Worm (Caenorhabditis elegans) whole organism, L4 larva: ENCODE data around the gene dre-1.
A peak's percentile ranks its signal among the peaks of the same experiment; 100 is the strongest.

Experiments
- F10B5.3 ChIP-seq: sonication (generic microtip); optimal IDR thresholded peaks from 2 replicates; lab custom pipeline; 2016; ENCODE audit warnings: mild to moderate bottlenecking, missing genetic modification characterization, missing compliant biosample characterization
- F26F4.8 ChIP-seq: fragments of 200-800 bp; sonication (Bioruptor generic); conservative IDR thresholded peaks from 2 replicates; pipeline ENCODE4 v1.3.6; 2022; ENCODE audit warnings: missing genetic modification characterization, missing compliant biosample characterization
- F37D6.2 ChIP-seq: sonication (generic microtip); optimal IDR thresholded peaks from 2 replicates; lab custom pipeline; 2016; ENCODE audit warnings: mild to moderate bottlenecking, missing genetic modification characterization, missing compliant biosample characterization
- F49E8.2 ChIP-seq: sonication (generic microtip); optimal IDR thresholded peaks from 2 replicates; lab custom pipeline; 2016; ENCODE audit warnings: missing compliant biosample characterization, mild to moderate bottlenecking, missing genetic modification characterization, borderline replicate concordance
- T26A8.4 ChIP-seq: fragments of 200-800 bp; sonication (Bioruptor generic); IDR thresholded peaks from 2 replicates; pipeline ENCODE4 v1.3.6; 2022; ENCODE audit warnings: missing genetic modification characterization, missing compliant biosample characterization
- Y48G9A.11 ChIP-seq: fragments of 200-800 bp; sonication (Bioruptor generic); IDR thresholded peaks from 2 replicates; pipeline ENCODE4 v1.3.6; 2022; ENCODE audit warnings: missing genetic modification reagents, missing genetic modification characterization, missing compliant biosample characterization
- aly-2 ChIP-seq: sonication (generic microtip); optimal IDR thresholded peaks from 2 replicates; lab custom pipeline; 2018; ENCODE audit warnings: missing biosample characterization, missing genetic modification characterization
- attf-4 ChIP-seq: sonication (generic microtip); optimal IDR thresholded peaks from 3 replicates; lab custom pipeline; 2017; ENCODE audit warnings: missing biosample characterization, missing genetic modification characterization
- ceh-20 ChIP-seq: fragments of 200-800 bp; sonication (Bioruptor generic); IDR thresholded peaks from 2 replicates; pipeline ENCODE4 v1.3.6; 2022; ENCODE audit warnings: missing genetic modification reagents, missing genetic modification characterization, missing compliant biosample characterization
- ceh-62 ChIP-seq: sonication (generic microtip); optimal IDR thresholded peaks from 2 replicates; lab custom pipeline; 2017; ENCODE audit warnings: missing biosample characterization, missing genetic modification characterization
- cey-2 ChIP-seq: sonication (generic microtip); optimal IDR thresholded peaks from 3 replicates; lab custom pipeline; 2017; ENCODE audit warnings: missing genetic modification characterization, mild to moderate bottlenecking, missing compliant biosample characterization, antibody characterized with exemption, borderline replicate concordance; ENCODE audit not compliant: insufficient read depth
- ctbp-1 ChIP-seq: fragments of 200-800 bp; sonication (Bioruptor generic); IDR thresholded peaks from 2 replicates; pipeline ENCODE4 v1.3.6; 2022; ENCODE audit warnings: missing genetic modification reagents, missing genetic modification characterization, missing compliant biosample characterization
- daf-19 ChIP-seq: fragments of 200-800 bp; sonication (Bioruptor generic); conservative IDR thresholded peaks from 2 replicates; pipeline ENCODE4 v1.3.6; 2022; ENCODE audit warnings: missing genetic modification characterization, missing compliant biosample characterization
- dmd-6 ChIP-seq: fragments of 200-800 bp; sonication (Bioruptor generic); IDR thresholded peaks from 2 replicates; pipeline ENCODE4 v1.3.6; 2022; ENCODE audit warnings: missing genetic modification reagents, missing genetic modification characterization, missing compliant biosample characterization
- dpl-1 ChIP-seq: fragments of 150-350 bp; optimal IDR thresholded peaks from 2 replicates; lab custom pipeline; 2014; ENCODE audit warnings: missing biosample characterization, missing genetic modification reagents, missing genetic modification characterization
- duxl-1 ChIP-seq: sonication (generic microtip); optimal IDR thresholded peaks from 2 replicates; lab custom pipeline; 2016; ENCODE audit warnings: mild to moderate bottlenecking, missing genetic modification characterization, moderate library complexity, missing compliant biosample characterization; ENCODE audit not compliant: poor library complexity
- dve-1 ChIP-seq: sonication (generic microtip); optimal IDR thresholded peaks from 2 replicates; lab custom pipeline; 2017; ENCODE audit warnings: antibody characterized with exemption, mild to moderate bottlenecking, missing genetic modification characterization, missing compliant biosample characterization; ENCODE audit not compliant: insufficient read depth
- egl-27 ChIP-seq: sonication (generic microtip); optimal IDR thresholded peaks from 3 replicates; lab custom pipeline; 2017; ENCODE audit warnings: missing biosample characterization, missing genetic modification reagents, missing genetic modification characterization
- egl-43 ChIP-seq: fragments of 200-800 bp; sonication (Bioruptor generic); IDR thresholded peaks from 2 replicates; pipeline ENCODE4 v1.3.6; 2022; ENCODE audit warnings: missing genetic modification reagents, missing genetic modification characterization, missing compliant biosample characterization
- fkh-10 ChIP-seq: fragments of 150-350 bp; optimal IDR thresholded peaks from 2 replicates; lab custom pipeline; 2014; ENCODE audit warnings: missing biosample characterization, missing genetic modification reagents, missing genetic modification characterization
- hif-1 ChIP-seq, 2 experiments: sonication (generic microtip); optimal IDR thresholded peaks; 2 replicates each; lab custom pipeline; 2016 to 2017; ENCODE audit warnings: missing compliant biosample characterization in 2 of 2, missing genetic modification characterization in 2 of 2, missing genetic modification reagents in 2 of 2, missing genotype in 2 of 2, mild to moderate bottlenecking in 1 of 2
- hlh-30 ChIP-seq: sonication (generic microtip); optimal IDR thresholded peaks from 2 replicates; lab custom pipeline; 2017; ENCODE audit warnings: antibody characterized with exemption, mild to moderate bottlenecking, missing genetic modification characterization, missing compliant biosample characterization; ENCODE audit not compliant: insufficient read depth
- hmg-1.1 ChIP-seq: fragments of 200-800 bp; sonication (Bioruptor generic); IDR thresholded peaks from 2 replicates; pipeline ENCODE4 v1.3.6; 2022; ENCODE audit warnings: missing genetic modification reagents, missing genetic modification characterization, missing compliant biosample characterization
- jun-1 ChIP-seq: fragments of 150-350 bp; optimal IDR thresholded peaks from 2 replicates; lab custom pipeline; 2014; ENCODE audit warnings: missing biosample characterization, missing genetic modification reagents, missing genetic modification characterization
- lin-1 ChIP-seq: fragments of 200-800 bp; sonication (Bioruptor generic); IDR thresholded peaks from 2 replicates; pipeline ENCODE4 v1.3.6; 2022; ENCODE audit warnings: missing genetic modification reagents, missing genetic modification characterization, missing compliant biosample characterization
- lin-38 ChIP-seq: fragments of 200-800 bp; sonication (Bioruptor generic); IDR thresholded peaks from 2 replicates; pipeline ENCODE4 v1.3.6; 2022; ENCODE audit warnings: missing genetic modification reagents, missing genetic modification characterization, missing compliant biosample characterization
- lir-3 ChIP-seq: sonication (generic microtip); optimal IDR thresholded peaks from 2 replicates; lab custom pipeline; 2016; ENCODE audit warnings: mild to moderate bottlenecking, missing genetic modification characterization, missing compliant biosample characterization
- lsy-2 ChIP-seq, 2 experiments: fragments of 150-350 bp in 1 of 2; sonication (generic microtip) in 1 of 2; optimal IDR thresholded peaks; 2 replicates each; lab custom pipeline; 2014 to 2017; ENCODE audit warnings: missing biosample characterization in 2 of 2, missing genetic modification characterization in 2 of 2
- madf-5 ChIP-seq, 2 experiments: fragments of 200-800 bp; sonication (Bioruptor generic); IDR thresholded peaks; 2 replicates each; pipeline ENCODE4 v1.3.6; 2022; ENCODE audit warnings: missing compliant biosample characterization in 2 of 2, missing genetic modification characterization in 2 of 2
- madf-9 ChIP-seq: fragments of 200-800 bp; sonication (Bioruptor generic); conservative IDR thresholded peaks from 2 replicates; pipeline ENCODE4 v1.3.6; 2022; ENCODE audit warnings: missing genetic modification reagents, missing genetic modification characterization, missing compliant biosample characterization
- mdl-1 ChIP-seq, 2 experiments: fragments of 150-350 bp in 1 of 2; sonication (generic microtip) in 1 of 2; optimal IDR thresholded peaks; 2 replicates each; lab custom pipeline; 2014 to 2017; ENCODE audit warnings: missing biosample characterization in 2 of 2, missing genetic modification characterization in 2 of 2
- mep-1 ChIP-seq: fragments of 150-350 bp; sonication (generic microtip); optimal IDR thresholded peaks from 3 replicates; lab custom pipeline; 2014; ENCODE audit warnings: missing biosample characterization, missing genetic modification characterization
- mxl-2 ChIP-seq: fragments of 200-800 bp; sonication (Bioruptor generic); conservative IDR thresholded peaks from 2 replicates; pipeline ENCODE4 v1.3.6; 2022; ENCODE audit warnings: missing genetic modification reagents, missing genetic modification characterization, missing compliant biosample characterization
- mxl-3 ChIP-seq: fragments of 200-800 bp; sonication (Bioruptor generic); optimal IDR thresholded peaks from 2 replicates; lab custom pipeline; 2018; ENCODE audit warnings: mild to moderate bottlenecking, missing genetic modification characterization, missing compliant biosample characterization
- nhr-11 ChIP-seq: fragments of 150-350 bp; optimal IDR thresholded peaks from 2 replicates; lab custom pipeline; 2014; ENCODE audit warnings: missing biosample characterization, missing genetic modification characterization
- nhr-28 ChIP-seq: fragments of 150-350 bp; optimal IDR thresholded peaks from 2 replicates; lab custom pipeline; 2014; ENCODE audit warnings: missing biosample characterization, missing genetic modification characterization
- nhr-42 ChIP-seq: fragments of 200-800 bp; sonication (Bioruptor generic); IDR thresholded peaks from 2 replicates; pipeline ENCODE4 v1.3.6; 2022; ENCODE audit warnings: missing genetic modification characterization, missing compliant biosample characterization
- nhr-48 ChIP-seq: sonication (generic microtip); optimal IDR thresholded peaks from 2 replicates; lab custom pipeline; 2016; ENCODE audit warnings: mild to moderate bottlenecking, missing genetic modification characterization, missing compliant biosample characterization
- nhr-76 ChIP-seq: fragments of 150-350 bp; optimal IDR thresholded peaks from 2 replicates; lab custom pipeline; 2014; ENCODE audit warnings: missing biosample characterization, missing genetic modification characterization
- nhr-77 ChIP-seq: fragments of 150-350 bp; optimal IDR thresholded peaks from 2 replicates; lab custom pipeline; 2014; ENCODE audit warnings: missing biosample characterization, missing genetic modification characterization
- php-3 ChIP-seq: fragments of 200-800 bp; sonication (Bioruptor generic); IDR thresholded peaks from 2 replicates; pipeline ENCODE4 v1.3.6; 2022; ENCODE audit warnings: missing genetic modification reagents, missing genetic modification characterization, missing compliant biosample characterization
- rbr-2 ChIP-seq: sonication (generic microtip); optimal IDR thresholded peaks from 2 replicates; lab custom pipeline; 2016; ENCODE audit warnings: missing genotype, missing genetic modification characterization, missing compliant biosample characterization
- set-16 ChIP-seq: fragments of 200-800 bp; sonication (Bioruptor generic); IDR thresholded peaks from 2 replicates; pipeline ENCODE4 v1.3.6; 2022; ENCODE audit warnings: missing genetic modification reagents, missing genetic modification characterization, missing compliant biosample characterization
- skn-1 ChIP-seq: fragments of 150-350 bp; optimal IDR thresholded peaks from 2 replicates; lab custom pipeline; 2014; ENCODE audit warnings: missing biosample characterization, missing genetic modification characterization
- snpc-4 ChIP-seq: fragments of 150-350 bp; optimal IDR thresholded peaks from 2 replicates; lab custom pipeline; 2014; ENCODE audit warnings: missing biosample characterization, missing genetic modification characterization
- spr-1 ChIP-seq: sonication (generic microtip); optimal IDR thresholded peaks from 2 replicates; lab custom pipeline; 2016; ENCODE audit warnings: mild to moderate bottlenecking, missing genetic modification characterization, missing compliant biosample characterization
- tag-97 ChIP-seq: fragments of 200-800 bp; sonication (Bioruptor generic); IDR thresholded peaks from 2 replicates; pipeline ENCODE4 v1.3.6; 2022; ENCODE audit warnings: missing genetic modification characterization, missing compliant biosample characterization
- unc-62 ChIP-seq, 3 experiments: fragments of 150-350 bp in 1 of 3; sonication (generic microtip); optimal IDR thresholded peaks in 2 of 3; peaks in 1 of 3; 1 replicate in 1 of 3; 2 replicates in 2 of 3; lab custom pipeline; 2014 to 2017; ENCODE audit warnings: missing biosample characterization in 3 of 3, missing genetic modification characterization in 3 of 3, missing genetic modification reagents in 3 of 3, missing genotype in 1 of 3
- zag-1 ChIP-seq: fragments of 150-350 bp; optimal IDR thresholded peaks from 2 replicates; lab custom pipeline; 2014; ENCODE audit warnings: missing biosample characterization, missing genetic modification characterization
- zip-11 ChIP-seq: fragments of 200-800 bp; sonication (Bioruptor generic); IDR thresholded peaks from 2 replicates; pipeline ENCODE4 v1.3.6; 2022; ENCODE audit warnings: missing genetic modification characterization, missing compliant biosample characterization

The dre-1 gene

DNA sequence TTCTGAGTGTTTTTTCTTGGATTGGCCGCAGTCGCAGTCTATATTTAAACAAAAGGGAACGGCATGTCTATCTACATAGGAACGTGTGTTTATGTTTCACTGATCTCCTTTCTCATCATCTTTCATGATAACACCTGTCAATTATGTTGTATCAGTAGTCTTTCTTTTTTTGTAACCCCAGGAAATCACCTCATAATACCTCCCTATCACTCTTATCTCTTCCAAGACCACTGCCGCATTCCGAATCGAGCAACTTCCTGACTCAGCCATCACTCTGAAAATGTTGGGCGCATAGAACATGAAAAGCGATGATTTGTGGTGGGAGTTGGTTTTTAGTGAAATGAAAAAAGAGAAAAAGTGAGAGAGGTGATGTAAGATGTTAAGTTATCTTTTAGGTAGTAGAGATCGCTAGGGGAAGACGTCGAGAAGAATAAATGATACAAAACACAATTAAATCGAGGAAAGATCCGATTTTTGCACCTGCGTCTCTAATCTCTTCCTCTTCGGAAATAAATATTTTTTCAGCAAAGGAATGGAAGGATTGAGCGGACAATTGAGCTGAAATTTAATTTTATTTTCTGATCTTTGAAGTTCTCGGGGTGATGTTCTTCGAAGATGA lies 23.3 kb downstream of the dre-1 start (continued):
- TF ChIP-seq mdl-1 (tag; optimal IDR thresholded peaks at IDR 0.05; lab: Kevin White, UChicago) (no peak), nhr-77 (tag; lab: Kevin White, UChicago) (no peak), lin-38 (GFP tag; lab: Robert Waterston, UW) (no peak), mxl-3 (GFP tag; lab: Kevin White, UChicago) (peak; percentile 50), F10B5.3 (tag; lab: Kevin White, UChicago) (no peak), hmg-1.1 (no peak), lsy-2 (tag; optimal IDR thresholded peaks at IDR 0.05; lab: Kevin White, UChicago) (no peak), rbr-2 (tag; lab: Kevin White, UChicago) (no peak), lin-1 (GFP tag; lab: Robert Waterston, UW) (peak; percentile 56; the same call in 1 of the 2 replicates), snpc-4 (tag; lab: Kevin White, UChicago) (no peak), dmd-6 (GFP tag; lab: Robert Waterston, UW) (peak; percentile 97), unc-62 (GFP tag; optimal IDR thresholded peaks at IDR 0.05 in 1 of 2; lab: Kevin White, UChicago) (peak in 1 of 2 experiments; percentile 87), unc-62 (tag; optimal IDR thresholded peaks at IDR 0.05; lab: Kevin White, UChicago) (no peak), ceh-62 (no peak), dpl-1 (GFP tag; lab: Kevin White, UChicago) (no peak), daf-19 (GFP tag; lab: Robert Waterston, UW) (no peak), F49E8.2 (tag; lab: Kevin White, UChicago) (no peak), madf-9 (GFP tag; lab: Robert Waterston, UW) (no peak), duxl-1 (tag; lab: Kevin White, UChicago) (no peak), mxl-2 (GFP tag; lab: Robert Waterston, UW) (no peak), nhr-11 (tag; lab: Kevin White, UChicago) (no peak), aly-2 (no peak), zip-11 (GFP tag; lab: Robert Waterston, UW) (no peak), F26F4.8 (GFP tag; lab: Robert Waterston, UW) (no peak), cey-2 (tag; lab: Kevin White, UChicago) (no peak), ceh-20 (GFP tag; lab: Robert Waterston, UW) (0 out of 2 replicates have a peak, but pooled peaks have one; percentile 15), lir-3 (no peak), set-16 (GFP tag; lab: Robert Waterston, UW) (no peak), egl-27 (no peak), Y48G9A.11 (GFP tag; lab: Robert Waterston, UW) (no peak), skn-1 (tag; lab: Kevin White, UChicago) (no peak), egl-43 (GFP tag; lab: Robert Waterston, UW) (no peak), attf-4 (tag; lab: Kevin White, UChicago) (no peak), nhr-28 (tag; lab: Kevin White, UChicago) (peak; percentile 56), php-3 (peak; percentile 67; the same call in 1 of the 2 replicates), madf-5 (GFP tag; IDR thresholded peaks at IDR 0.05; lab: Robert Waterston, UW) (no peak), nhr-76 (tag; lab: Kevin White, UChicago) (no peak), nhr-48 (tag; lab: Kevin White, UChicago) (no peak), tag-97 (GFP tag; lab: Robert Waterston, UW) (no peak), hlh-30 (tag; lab: Kevin White, UChicago) (no peak), spr-1 (no peak), mep-1 (tag; lab: Kevin White, UChicago) (no peak), zag-1 (tag; lab: Kevin White, UChicago) (no peak), ctbp-1 (GFP tag; lab: Robert Waterston, UW) (no peak), dve-1 (tag; lab: Kevin White, UChicago) (peak; percentile 62), nhr-42 (no peak), hif-1 (tag; optimal IDR thresholded peaks at IDR 0.05; lab: Kevin White, UChicago) (no peak), T26A8.4 (no peak), fkh-10 (GFP tag; lab: Kevin White, UChicago) (no peak), jun-1 (tag; lab: Kevin White, UChicago) (no peak), F37D6.2 (tag; lab: Kevin White, UChicago) (no peak)
